Fruit fly (Drosophila melanogaster) whole organism, embryonic: ENCODE results near the gene Cht2.
A peak's percentile ranks its signal among the peaks of the same experiment; 100 is the strongest.

Source experiments
- CG10147 ChIP-seq: fragments of 200-800 bp; sonication (Bioruptor generic); optimal IDR thresholded peaks from 2 replicates; lab custom pipeline; 2019; ENCODE audit warnings: missing biosample characterization, mild to moderate bottlenecking, missing genetic modification characterization, moderate library complexity
- CG10979 ChIP-seq: fragments of 200-800 bp; sonication (Bioruptor generic); optimal IDR thresholded peaks from 2 replicates; lab custom pipeline; 2018; ENCODE audit warnings: missing biosample characterization, mild to moderate bottlenecking, missing genetic modification characterization, moderate library complexity
- CG14050 ChIP-seq: fragments of 200-800 bp; sonication (Bioruptor generic); IDR thresholded peaks from 3 replicates; pipeline ENCODE4 v1.3.6; 2022; ENCODE audit warnings: missing biosample characterization, missing genetic modification characterization
- CG15514 ChIP-seq: fragments of 200-800 bp; sonication (Bioruptor generic); optimal IDR thresholded peaks from 3 replicates; lab custom pipeline; 2017; ENCODE audit warnings: missing biosample characterization, missing genetic modification characterization, mild to moderate bottlenecking, moderate library complexity, missing genetic modification reagents
- CG17361 ChIP-seq: fragments of 200-800 bp; sonication (Bioruptor generic); IDR thresholded peaks from 3 replicates; pipeline ENCODE4 v1.3.6; 2022; ENCODE audit warnings: missing biosample characterization, missing genetic modification characterization
- CG1792 ChIP-seq: fragments of 200-800 bp; sonication (Bioruptor generic); optimal IDR thresholded peaks from 2 replicates; lab custom pipeline; 2016; ENCODE audit warnings: missing biosample characterization, missing genetic modification characterization
- CG30020 ChIP-seq: fragments of 200-800 bp; optimal IDR thresholded peaks from 2 replicates; lab custom pipeline; 2019; ENCODE audit warnings: missing biosample characterization, mild to moderate bottlenecking, missing genetic modification characterization, moderate library complexity
- CG34376 ChIP-seq: fragments of 200-800 bp; sonication (Bioruptor generic); optimal IDR thresholded peaks from 2 replicates; lab custom pipeline; 2018; ENCODE audit warnings: missing biosample characterization, mild to moderate bottlenecking, missing genetic modification characterization
- CG4424 ChIP-seq: fragments of 200-800 bp; sonication (Bioruptor generic); optimal IDR thresholded peaks from 3 replicates; lab custom pipeline; 2016; ENCODE audit warnings: missing biosample characterization, missing genetic modification characterization
- CG5245 ChIP-seq: fragments of 200-800 bp; sonication (Bioruptor generic); optimal IDR thresholded peaks from 3 replicates; lab custom pipeline; 2016; ENCODE audit warnings: missing biosample characterization, missing genetic modification characterization
- CG7745 ChIP-seq: fragments of 200-800 bp; sonication (Bioruptor generic); optimal IDR thresholded peaks from 2 replicates; lab custom pipeline; 2018; ENCODE audit warnings: missing biosample characterization, mild to moderate bottlenecking, missing genetic modification characterization, moderate library complexity
- CG8765 ChIP-seq: fragments of 200-800 bp; sonication (Bioruptor generic); IDR thresholded peaks from 2 replicates; pipeline ENCODE4 v1.3.6; 2022; ENCODE audit warnings: missing biosample characterization, missing genetic modification characterization
- CG9609 ChIP-seq: fragments of 200-800 bp; sonication (Bioruptor generic); optimal IDR thresholded peaks from 3 replicates; lab custom pipeline; 2016; ENCODE audit warnings: missing biosample characterization, missing genetic modification characterization
- D ChIP-seq, 2 experiments: fragments of 200-800 bp in 1 of 2; fragments of >200 bp in 1 of 2; sonication (Bioruptor generic) in 1 of 2; optimal IDR thresholded peaks; 2 replicates in 1 of 2; 3 replicates in 1 of 2; lab custom pipeline; 2017; ENCODE audit warnings: mild to moderate bottlenecking in 1 of 2, missing biosample characterization in 1 of 2, missing genetic modification characterization in 1 of 2, missing genetic modification reagents in 1 of 2
- D19B ChIP-seq: fragments of 200-800 bp; sonication (Bioruptor generic); optimal IDR thresholded peaks from 2 replicates; lab custom pipeline; 2017; ENCODE audit warnings: missing biosample characterization, mild to moderate bottlenecking, missing genetic modification characterization
- Drgx ChIP-seq: fragments of 200-800 bp; sonication (Bioruptor generic); IDR thresholded peaks from 2 replicates; pipeline ENCODE4 v1.3.6; 2022; ENCODE audit warnings: missing biosample characterization, missing genetic modification characterization
- E2f1 ChIP-seq: fragments of 200-800 bp; sonication (Bioruptor generic); IDR thresholded peaks from 2 replicates; pipeline ENCODE4 v1.3.6; 2022; ENCODE audit warnings: missing biosample characterization, missing genetic modification characterization
- E2f2 ChIP-seq: fragments of 200-800 bp; sonication (Bioruptor generic); IDR thresholded peaks from 2 replicates; pipeline ENCODE4 v1.3.6; 2022; ENCODE audit warnings: missing biosample characterization, missing genetic modification characterization
- Gug ChIP-seq: fragments of 200-800 bp; sonication (Bioruptor generic); IDR thresholded peaks from 4 replicates; pipeline ENCODE4 v1.3.6; 2022; ENCODE audit warnings: missing biosample characterization, missing genetic modification characterization
- H15 ChIP-seq: fragments of 200-800 bp; sonication (Bioruptor generic); IDR thresholded peaks from 3 replicates; pipeline ENCODE4 v1.3.6; 2022; ENCODE audit warnings: missing biosample characterization, missing genetic modification characterization
- HHEX ChIP-seq: fragments of 200-800 bp; sonication (Bioruptor generic); optimal IDR thresholded peaks from 3 replicates; lab custom pipeline; 2017; ENCODE audit warnings: missing biosample characterization, mild to moderate bottlenecking, missing genetic modification characterization, missing genetic modification reagents
- Kr ChIP-seq: fragments of 200-800 bp; sonication (Bioruptor generic); optimal IDR thresholded peaks from 2 replicates; lab custom pipeline; 2017; ENCODE audit warnings: missing biosample characterization, mild to moderate bottlenecking, missing genetic modification characterization
- Meics ChIP-seq: fragments of 200-800 bp; sonication (Bioruptor generic); optimal IDR thresholded peaks from 2 replicates; lab custom pipeline; 2017; ENCODE audit warnings: missing biosample characterization, mild to moderate bottlenecking, missing genetic modification characterization
- NfI ChIP-seq: fragments of 200-800 bp; sonication (Bioruptor generic); optimal IDR thresholded peaks from 3 replicates; lab custom pipeline; 2018; ENCODE audit warnings: missing biosample characterization, mild to moderate bottlenecking, missing genetic modification characterization, moderate library complexity
- Scr ChIP-seq: fragments of 200-800 bp; sonication (Bioruptor generic); IDR thresholded peaks from 2 replicates; pipeline ENCODE4 v1.3.6; 2022; ENCODE audit warnings: missing biosample characterization, missing genetic modification characterization; ENCODE audit not compliant: partially characterized antibody
- Six4 ChIP-seq: fragments of 200-800 bp; sonication (Bioruptor generic); optimal IDR thresholded peaks from 2 replicates; lab custom pipeline; 2016; ENCODE audit warnings: missing biosample characterization, missing genetic modification characterization
- Ssrp ChIP-seq: fragments of 200-800 bp; sonication (Bioruptor generic); optimal IDR thresholded peaks from 2 replicates; lab custom pipeline; 2018; ENCODE audit warnings: missing biosample characterization, mild to moderate bottlenecking, missing genetic modification characterization, moderate library complexity
- Vsx1 ChIP-seq: fragments of 200-800 bp; sonication (Bioruptor generic); optimal IDR thresholded peaks from 2 replicates; lab custom pipeline; 2017; ENCODE audit warnings: missing biosample characterization, mild to moderate bottlenecking, missing genetic modification characterization, missing genetic modification reagents
- ab ChIP-seq: fragments of 200-800 bp; sonication (Bioruptor generic); optimal IDR thresholded peaks from 2 replicates; lab custom pipeline; 2016; ENCODE audit warnings: missing biosample characterization, missing genetic modification characterization
- ato ChIP-seq: fragments of 200-800 bp; sonication (Bioruptor generic); IDR thresholded peaks from 2 replicates; pipeline ENCODE4 v1.3.6; 2022; ENCODE audit warnings: missing biosample characterization, missing genetic modification characterization; ENCODE audit not compliant: partially characterized antibody
- croc ChIP-seq: fragments of 200-800 bp; sonication (Bioruptor generic); conservative IDR thresholded peaks from 3 replicates; pipeline ENCODE4 v1.3.6; 2022; ENCODE audit warnings: missing biosample characterization, missing genetic modification characterization
- crp ChIP-seq, 2 experiments: fragments of 200-800 bp; sonication (Bioruptor generic); optimal IDR thresholded peaks; 2 replicates in 1 of 2; 3 replicates in 1 of 2; lab custom pipeline; 2017; ENCODE audit warnings: missing biosample characterization in 2 of 2, missing genetic modification characterization in 2 of 2, mild to moderate bottlenecking in 1 of 2, moderate library complexity in 1 of 2
- da ChIP-seq: fragments of 200-800 bp; sonication (Bioruptor generic); optimal IDR thresholded peaks from 2 replicates; lab custom pipeline; 2016; ENCODE audit warnings: missing biosample characterization, missing genetic modification characterization
- dan ChIP-seq: fragments of 200-800 bp; sonication (Bioruptor generic); IDR thresholded peaks from 2 replicates; pipeline ENCODE4 v1.3.6; 2022; ENCODE audit warnings: missing biosample characterization, missing genetic modification characterization
- dpn ChIP-seq, 2 experiments: fragments of 200-800 bp; sonication (Bioruptor generic); optimal IDR thresholded peaks; 3 replicates each; lab custom pipeline; 2016; ENCODE audit warnings: missing biosample characterization in 2 of 2, missing genetic modification characterization in 2 of 2
- hb ChIP-seq: fragments of 200-800 bp; sonication (Bioruptor generic); IDR thresholded peaks from 3 replicates; pipeline ENCODE4 v1.3.6; 2022; ENCODE audit warnings: missing biosample characterization, missing genetic modification characterization; ENCODE audit not compliant: partially characterized antibody
- mirr ChIP-seq: fragments of 200-800 bp; sonication (Bioruptor generic); optimal IDR thresholded peaks from 3 replicates; lab custom pipeline; 2018; ENCODE audit warnings: missing biosample characterization, mild to moderate bottlenecking, missing genetic modification characterization
- nom ChIP-seq: fragments of 200-800 bp; sonication (Bioruptor generic); optimal IDR thresholded peaks from 2 replicates; lab custom pipeline; 2017; ENCODE audit warnings: missing biosample characterization, missing genetic modification characterization, mild to moderate bottlenecking, moderate library complexity, missing genetic modification reagents
- pb ChIP-seq: fragments of 200-800 bp; sonication (Bioruptor generic); optimal IDR thresholded peaks from 3 replicates; lab custom pipeline; 2016; ENCODE audit warnings: missing biosample characterization, missing genetic modification characterization
- pita ChIP-seq: fragments of 200-800 bp; sonication (Bioruptor generic); optimal IDR thresholded peaks from 2 replicates; lab custom pipeline; 2017; ENCODE audit warnings: missing biosample characterization, mild to moderate bottlenecking, missing genetic modification characterization
- row ChIP-seq: fragments of 200-800 bp; sonication (Bioruptor generic); IDR thresholded peaks from 3 replicates; pipeline ENCODE4 v1.3.6; 2022; ENCODE audit warnings: missing biosample characterization, missing genetic modification characterization
- scrt ChIP-seq: fragments of 200-800 bp; sonication (Bioruptor generic); optimal IDR thresholded peaks from 2 replicates; lab custom pipeline; 2018; ENCODE audit warnings: missing biosample characterization, mild to moderate bottlenecking, missing genetic modification characterization, moderate library complexity
- slou ChIP-seq: fragments of 200-800 bp; sonication (Bioruptor generic); optimal IDR thresholded peaks from 3 replicates; lab custom pipeline; 2016; ENCODE audit warnings: missing biosample characterization, missing genetic modification characterization
- sug ChIP-seq: fragments of 200-800 bp; optimal IDR thresholded peaks from 2 replicates; lab custom pipeline; 2019; ENCODE audit warnings: missing biosample characterization, mild to moderate bottlenecking, missing genetic modification characterization, moderate library complexity
- tap ChIP-seq: fragments of 200-800 bp; optimal IDR thresholded peaks from 3 replicates; lab custom pipeline; 2019; ENCODE audit warnings: missing biosample characterization, mild to moderate bottlenecking, missing genetic modification characterization, moderate library complexity
- ttk ChIP-seq: fragments of 200-800 bp; sonication (Bioruptor generic); IDR thresholded peaks from 2 replicates; pipeline ENCODE4 v2.1.2; 2022; ENCODE audit warnings: missing biosample characterization, missing genetic modification characterization
- vvl ChIP-seq: fragments of 200-800 bp; sonication (Bioruptor generic); IDR thresholded peaks from 2 replicates; pipeline ENCODE4 v1.3.6; 2022; ENCODE audit warnings: missing biosample characterization, missing genetic modification characterization

Cht2 gene

dm6 chr3L:1740129-1740975 lies 15.4 kb downstream of the Cht2 start (continued):
- TF ChIP-seq tap (tag; lab: Kevin White, UChicago) (peak; percentile 72), NfI (GFP tag; lab: Kevin White, UChicago) (peak; percentile 68), H15 (GFP tag; lab: Robert Waterston, UW) (peak; percentile 71), CG5245 (no peak), Gug (GFP tag; lab: Robert Waterston, UW) (peak; percentile 62), dan (GFP tag; lab: Robert Waterston, UW) (no peak), Six4 (GFP tag; lab: Kevin White, UChicago) (no peak), vvl (GFP tag; lab: Robert Waterston, UW) (peak; percentile 89), crp (GFP tag; optimal IDR thresholded peaks at IDR 0.05; lab: Kevin White, UChicago) (peak in 1 of 2 experiments; percentile 15), Kr (GFP tag; lab: Kevin White, UChicago) (no peak), CG15514 (no peak), D (optimal IDR thresholded peaks at IDR 0.05; lab: Kevin White, UChicago) (no peak), D (GFP tag; optimal IDR thresholded peaks at IDR 0.05; lab: Kevin White, UChicago) (no peak), HHEX (GFP tag; lab: Kevin White, UChicago) (peak; percentile 37), Drgx (GFP tag; lab: Robert Waterston, UW) (peak; percentile 52), CG1792 (GFP tag; lab: Kevin White, UChicago) (no peak), D19B (GFP tag; lab: Kevin White, UChicago) (peak; percentile 17), nom (no peak), croc (GFP tag; lab: Robert Waterston, UW) (no peak; the same call in 2 of the 3 replicates), E2f1 (GFP tag; lab: Robert Waterston, UW) (peak; percentile 72), ab (GFP tag; lab: Kevin White, UChicago) (peak; percentile 26), ato (no peak), Scr (GFP tag; lab: Robert Waterston, UW) (no peak), ttk (GFP tag; lab: Robert Waterston, UW) (peak; percentile 72), Meics (GFP tag; lab: Kevin White, UChicago) (peak; percentile 26), da (GFP tag; lab: Kevin White, UChicago) (no peak), scrt (GFP tag; lab: Kevin White, UChicago) (no peak), CG7745 (tag; lab: Kevin White, UChicago) (no peak), mirr (GFP tag; lab: Kevin White, UChicago) (no peak), CG30020 (tag; lab: Kevin White, UChicago) (no peak), CG34376 (GFP tag; lab: Kevin White, UChicago) (no peak), CG4424 (GFP tag; lab: Kevin White, UChicago) (peak; percentile 33), pb (peak; percentile 32), CG10147 (GFP tag; lab: Kevin White, UChicago) (no peak), pita (no peak), slou (GFP tag; lab: Kevin White, UChicago) (no peak), E2f2 (GFP tag; lab: Robert Waterston, UW) (peak; percentile 62), CG10979 (tag; lab: Kevin White, UChicago) (no peak), Ssrp (tag; lab: Kevin White, UChicago) (peak; percentile 32), CG8765 (GFP tag; lab: Robert Waterston, UW) (no peak), CG14050 (GFP tag; lab: Robert Waterston, UW) (peak; percentile 73; the same call in 2 of the 3 replicates), CG17361 (GFP tag; lab: Robert Waterston, UW) (peak; percentile 66), row (GFP tag; lab: Robert Waterston, UW) (peak; percentile 86), sug (peak; percentile 22), CG9609 (peak; percentile 66), dpn (GFP tag; optimal IDR thresholded peaks at IDR 0.05; lab: Kevin White, UChicago) (peak; percentile 62 to 79), hb (GFP tag; lab: Robert Waterston, UW) (no peak), Vsx1 (GFP tag; lab: Kevin White, UChicago) (no peak)
